Fruit fly (Drosophila melanogaster): Measurements from ENCODE around the gene noi.

Gene noi

dm6 chr3R:5601044-5601523 lies 9.8 kb upstream of the noi start, which contains the start of the genes kra and SecS (continued):
- TF ChIP-seq nmo (GFP tag; optimal IDR thresholded peaks at IDR 0.05) (peak; percentile 75), ato (GFP tag; IDR thresholded peaks at IDR 0.05; ENCODE audit: partially characterized antibody) (no peak), dmrt99B (tag; optimal IDR thresholded peaks at IDR 0.05) (no peak), slbo (GFP tag; IDR thresholded peaks at IDR 0.05) (no peak), MTF-1 (GFP tag; optimal IDR thresholded peaks at IDR 0.05; ENCODE audit: borderline replicate concordance) (peak; percentile 47), Mad (GFP tag; optimal IDR thresholded peaks at IDR 0.05) (peak; percentile 71), CG10565 (GFP tag; optimal IDR thresholded peaks at IDR 0.05) (no peak), Atf-2 (GFP tag; optimal IDR thresholded peaks at IDR 0.05) (peak; percentile 7), row (GFP tag; IDR thresholded peaks at IDR 0.05) (no peak), CG1024 (GFP tag; IDR thresholded peaks at IDR 0.05) (no peak), CG9437 (GFP tag; optimal IDR thresholded peaks at IDR 0.05) (peak; percentile 4), CG42726 (GFP tag; IDR thresholded peaks at IDR 0.05; ENCODE audit: partially characterized antibody) (no peak), ssp (GFP tag; IDR thresholded peaks at IDR 0.05) (no peak), klu (GFP tag; IDR thresholded peaks at IDR 0.05) (no peak), Myb (GFP tag; optimal IDR thresholded peaks at IDR 0.05) (peak; percentile 80), Bteb2 (GFP tag; optimal IDR thresholded peaks at IDR 0.05) (peak; percentile 29), CG6813 (GFP tag; optimal IDR thresholded peaks at IDR 0.05) (no peak), CG13287 (GFP tag; IDR thresholded peaks at IDR 0.05; ENCODE audit: partially characterized antibody) (no peak), CG3407 (GFP tag; optimal IDR thresholded peaks at IDR 0.05) (no peak), mld (GFP tag; IDR thresholded peaks at IDR 0.05; ENCODE audit: partially characterized antibody) (no peak), Dad (GFP tag; optimal IDR thresholded peaks at IDR 0.05) (peak; percentile 53), Lpt (GFP tag; optimal IDR thresholded peaks at IDR 0.05) (no peak), cwo (GFP tag; optimal IDR thresholded peaks at IDR 0.05) (no peak), abd-A (tag; optimal IDR thresholded peaks at IDR 0.05) (no peak), ind (GFP tag; optimal IDR thresholded peaks at IDR 0.05) (peak; percentile 65)

- TF ChIP-seq repo (GFP tag; optimal IDR thresholded peaks at IDR 0.05), result no peak
- TF ChIP-seq mld (GFP tag; IDR thresholded peaks at IDR 0.05; ENCODE audit: partially characterized antibody), result no peak
- TF ChIP-seq Dll (GFP tag; IDR thresholded peaks at IDR 0.05; ENCODE audit: partially characterized antibody), result no peak
- no peak for TF ChIP-seq CG5180 (GFP tag; optimal IDR thresholded peaks at IDR 0.05)
- TF ChIP-seq onecut (GFP tag; IDR thresholded peaks at IDR 0.05), result peak; percentile 16; the same call in 1 of the 2 replicates
- TF ChIP-seq Meics (GFP tag; optimal IDR thresholded peaks at IDR 0.05), result peak; percentile 57
- TF ChIP-seq Hsf (GFP tag; optimal IDR thresholded peaks at IDR 0.05), result no peak
- TF ChIP-seq prd (optimal IDR thresholded peaks at IDR 0.05), result no peak
- TF ChIP-seq prd (GFP tag; IDR thresholded peaks at IDR 0.05), result no peak
- TF ChIP-seq peb (GFP tag; IDR thresholded peaks at IDR 0.05), result no peak
- TF ChIP-seq fru (optimal IDR thresholded peaks at IDR 0.05), result no peak
- TF ChIP-seq fd3F (GFP tag; optimal IDR thresholded peaks at IDR 0.05), result no peak
- TF ChIP-seq CG7987 (GFP tag; optimal IDR thresholded peaks at IDR 0.05), result peak; percentile 60
- TF ChIP-seq CG2116 (GFP tag; optimal IDR thresholded peaks at IDR 0.05), result no peak
- TF ChIP-seq CG11398 (GFP tag; optimal IDR thresholded peaks at IDR 0.05), result no peak
- TF ChIP-seq CG4360 (GFP tag; IDR thresholded peaks at IDR 0.05), result no peak
- TF ChIP-seq Adf1 (GFP tag; IDR thresholded peaks at IDR 0.05), result no peak
- TF ChIP-seq CG2202 (tag; optimal IDR thresholded peaks at IDR 0.05), result no peak
- TF ChIP-seq NfI (GFP tag; optimal IDR thresholded peaks at IDR 0.05), result peak; percentile 13
- TF ChIP-seq Atf6 (GFP tag; IDR thresholded peaks at IDR 0.05), result no peak
- peak; percentile 42 for TF ChIP-seq Fer1 (GFP tag; optimal IDR thresholded peaks at IDR 0.05)
- TF ChIP-seq nerfin-1 (tag; optimal IDR thresholded peaks at IDR 0.05), result peak; percentile 78
- peak; percentile 37 for TF ChIP-seq CG6254 (GFP tag; optimal IDR thresholded peaks at IDR 0.05)
- no peak for TF ChIP-seq CG11247 (GFP tag; IDR thresholded peaks at IDR 0.05)
- no peak for TF ChIP-seq danr (GFP tag; IDR thresholded peaks at IDR 0.05)
- no peak for TF ChIP-seq Dp (GFP tag; optimal IDR thresholded peaks at IDR 0.05)
These were observed 9.2 kb upstream of the noi start for dm6 chr3R:5600361-5601043.

Data from whole organism, embryonic.